Worm (Caenorhabditis elegans) whole organism, L1 larva: ENCODE data around the gene F19F10.1.

Experiments
- aha-1 ChIP-seq: fragments of 150-350 bp; optimal IDR thresholded peaks from 2 replicates; lab custom pipeline; 2014; ENCODE audit warnings: missing biosample characterization, missing genetic modification characterization
- ceh-90 ChIP-seq: sonication (generic microtip); optimal IDR thresholded peaks from 2 replicates; lab custom pipeline; 2016; ENCODE audit warnings: missing genetic modification characterization, missing compliant biosample characterization
- egl-27 ChIP-seq, 2 experiments: fragments of 150-350 bp in 1 of 2; sonication (generic microtip); optimal IDR thresholded peaks; 3 replicates each; lab custom pipeline; 2017 to 2018; ENCODE audit warnings: missing biosample characterization in 2 of 2, missing genetic modification characterization in 2 of 2, missing genetic modification reagents in 2 of 2
- fkh-10 ChIP-seq: sonication (generic microtip); optimal IDR thresholded peaks from 2 replicates; lab custom pipeline; 2017; ENCODE audit warnings: missing biosample characterization, missing genetic modification reagents, missing genetic modification characterization
- lin-13 ChIP-seq: fragments of 150-350 bp; optimal IDR thresholded peaks from 2 replicates; lab custom pipeline; 2014; ENCODE audit warnings: missing biosample characterization, missing genetic modification reagents, missing genetic modification characterization
- lsy-2 ChIP-seq, 2 experiments: fragments of 150-350 bp; optimal IDR thresholded peaks; 2 replicates each; lab custom pipeline; 2014; ENCODE audit warnings: missing biosample characterization in 2 of 2, missing genetic modification characterization in 2 of 2
- nhr-237 ChIP-seq: fragments of 150-350 bp; optimal IDR thresholded peaks from 2 replicates; lab custom pipeline; 2014; ENCODE audit warnings: missing biosample characterization, missing genetic modification characterization
- nhr-28 ChIP-seq: fragments of 150-350 bp; optimal IDR thresholded peaks from 2 replicates; lab custom pipeline; 2014; ENCODE audit warnings: missing biosample characterization, missing genetic modification characterization
- pqm-1 ChIP-seq: sonication (generic microtip); optimal IDR thresholded peaks from 3 replicates; lab custom pipeline; 2017; ENCODE audit warnings: missing biosample characterization, missing genetic modification characterization
- swsn-7 ChIP-seq: sonication (generic microtip); optimal IDR thresholded peaks from 2 replicates; lab custom pipeline; 2016; ENCODE audit warnings: missing genetic modification characterization, missing compliant biosample characterization
- unc-130 ChIP-seq: fragments of 150-350 bp; optimal IDR thresholded peaks from 2 replicates; lab custom pipeline; 2017; ENCODE audit warnings: missing biosample characterization, missing genetic modification characterization, inconsistent platforms
- unc-62 ChIP-seq: fragments of 150-350 bp; optimal IDR thresholded peaks from 2 replicates; lab custom pipeline; 2014; ENCODE audit warnings: missing biosample characterization, missing genetic modification reagents, missing genetic modification characterization
- zag-1 ChIP-seq: fragments of 150-350 bp; optimal IDR thresholded peaks from 2 replicates; lab custom pipeline; 2014; ENCODE audit warnings: missing biosample characterization, missing genetic modification characterization

ce11 chrV:7555875-7556274 is 7.2 kb upstream of the F19F10.1 start:
- no peak for TF ChIP-seq zag-1
- no peak for TF ChIP-seq lsy-2 (tag; optimal IDR thresholded peaks at IDR 0.05; lab: Kevin White, UChicago)
- TF ChIP-seq nhr-28 (tag; lab: Kevin White, UChicago): no peak
- no peak for TF ChIP-seq ceh-90 (tag; lab: Kevin White, UChicago)
- no peak for TF ChIP-seq nhr-237
- no peak for TF ChIP-seq egl-27 (tag; optimal IDR thresholded peaks at IDR 0.05; lab: Kevin White, UChicago)
- no peak for TF ChIP-seq fkh-10 (GFP tag; lab: Kevin White, UChicago)
- TF ChIP-seq pqm-1 (tag; lab: Kevin White, UChicago): no peak
- TF ChIP-seq unc-130 (tag; lab: Kevin White, UChicago): no peak
- no peak for TF ChIP-seq lin-13 (GFP tag; lab: Kevin White, UChicago)
- TF ChIP-seq swsn-7: no peak
- no peak for TF ChIP-seq aha-1 (tag; lab: Kevin White, UChicago)
- no peak for TF ChIP-seq unc-62
